Fruit fly (Drosophila melanogaster) whole organism, embryonic: ENCODE measurements around the gene CG8668.

Experiments used
- Adf1 ChIP-seq: fragments of 200-800 bp; sonication (Bioruptor generic); IDR thresholded peaks from 2 replicates; pipeline ENCODE4 v1.3.6; 2022; ENCODE audit warnings: missing biosample characterization, missing genetic modification characterization
- Awh ChIP-seq: fragments of 200-800 bp; sonication (Bioruptor generic); IDR thresholded peaks from 2 replicates; pipeline ENCODE4, ENCODE4 v1.3.6; 2022; ENCODE audit warnings: missing biosample characterization, missing genetic modification characterization
- Bgb ChIP-seq: fragments of 200-800 bp; sonication (Bioruptor generic); IDR thresholded peaks from 2 replicates; pipeline ENCODE4 v1.3.6; 2022; ENCODE audit warnings: missing biosample characterization, missing genetic modification characterization; ENCODE audit not compliant: partially characterized antibody
- CG10267 ChIP-seq: fragments of 200-800 bp; sonication (Bioruptor generic); optimal IDR thresholded peaks from 2 replicates; lab custom pipeline; 2018; ENCODE audit warnings: missing biosample characterization, mild to moderate bottlenecking, missing genetic modification characterization, moderate library complexity
- CG10543 ChIP-seq: fragments of 200-800 bp; sonication (Bioruptor generic); optimal IDR thresholded peaks from 3 replicates; lab custom pipeline; 2017; ENCODE audit warnings: missing biosample characterization, mild to moderate bottlenecking, missing genetic modification characterization, moderate library complexity
- CG12219 ChIP-seq: fragments of 200-800 bp; sonication (Bioruptor generic); optimal IDR thresholded peaks from 3 replicates; lab custom pipeline; 2018; ENCODE audit warnings: missing biosample characterization, mild to moderate bottlenecking, missing genetic modification characterization
- CG12391 ChIP-seq: fragments of 200-800 bp; sonication (Bioruptor generic); optimal IDR thresholded peaks from 3 replicates; lab custom pipeline; 2018; ENCODE audit warnings: missing biosample characterization, mild to moderate bottlenecking, missing genetic modification characterization, moderate library complexity
- CG12659 ChIP-seq: fragments of 200-800 bp; sonication (Bioruptor generic); optimal IDR thresholded peaks from 3 replicates; lab custom pipeline; 2017; ENCODE audit warnings: mild to moderate bottlenecking, missing biosample characterization, missing genetic modification reagents, missing genetic modification characterization
- CG13287 ChIP-seq: fragments of 200-800 bp; sonication (Bioruptor generic); IDR thresholded peaks from 2 replicates; pipeline ENCODE4 v1.3.6; 2022; ENCODE audit warnings: missing biosample characterization, missing genetic modification characterization; ENCODE audit not compliant: partially characterized antibody
- CG13775 ChIP-seq: fragments of 200-800 bp; sonication (Bioruptor generic); optimal IDR thresholded peaks from 3 replicates; lab custom pipeline; 2017; ENCODE audit warnings: missing biosample characterization, mild to moderate bottlenecking, missing genetic modification characterization
- CG14050 ChIP-seq: fragments of 200-800 bp; sonication (Bioruptor generic); IDR thresholded peaks from 3 replicates; pipeline ENCODE4 v1.3.6; 2022; ENCODE audit warnings: missing biosample characterization, missing genetic modification characterization
- CG17802 ChIP-seq: fragments of 200-800 bp; sonication (Bioruptor generic); optimal IDR thresholded peaks from 2 replicates; lab custom pipeline; 2018; ENCODE audit warnings: missing biosample characterization, mild to moderate bottlenecking, missing genetic modification characterization, moderate library complexity
- CG2875 ChIP-seq: fragments of 200-800 bp; sonication (Bioruptor generic); optimal IDR thresholded peaks from 2 replicates; lab custom pipeline; 2017; ENCODE audit warnings: missing biosample characterization, mild to moderate bottlenecking, missing genetic modification characterization, missing genetic modification reagents
- CG6254 ChIP-seq: fragments of 200-800 bp; sonication (Bioruptor generic); optimal IDR thresholded peaks from 3 replicates; lab custom pipeline; 2017; ENCODE audit warnings: mild to moderate bottlenecking, missing biosample characterization, missing genetic modification reagents, missing genetic modification characterization
- CG6854 ChIP-seq: fragments of 200-800 bp; sonication (Bioruptor generic); optimal IDR thresholded peaks from 3 replicates; lab custom pipeline; 2017; ENCODE audit warnings: missing biosample characterization, mild to moderate bottlenecking, missing genetic modification characterization
- CG7839 ChIP-seq: fragments of 200-800 bp; sonication (Bioruptor generic); optimal IDR thresholded peaks from 3 replicates; lab custom pipeline; 2018; ENCODE audit warnings: missing biosample characterization, mild to moderate bottlenecking, missing genetic modification characterization, moderate library complexity
- Dbx ChIP-seq: fragments of 200-800 bp; sonication (Bioruptor generic); IDR thresholded peaks from 3 replicates; pipeline ENCODE4 v1.3.6; 2022; ENCODE audit warnings: missing biosample characterization, missing genetic modification characterization
- Dp ChIP-seq: fragments of 200-800 bp; sonication (Bioruptor generic); optimal IDR thresholded peaks from 2 replicates; lab custom pipeline; 2018; ENCODE audit warnings: missing biosample characterization, mild to moderate bottlenecking, missing genetic modification characterization, moderate library complexity
- HLH54F ChIP-seq: fragments of 200-800 bp; sonication (Bioruptor generic); optimal IDR thresholded peaks from 3 replicates; lab custom pipeline; 2016; ENCODE audit warnings: missing biosample characterization, missing genetic modification characterization
- HLHmδ ChIP-seq: fragments of 200-800 bp; sonication (Bioruptor generic); optimal IDR thresholded peaks from 2 replicates; lab custom pipeline; 2018; ENCODE audit warnings: missing biosample characterization, mild to moderate bottlenecking, missing genetic modification characterization, moderate library complexity
- Hr78 ChIP-seq, 2 experiments: fragments of 200-800 bp in 1 of 2; fragments of >200 bp in 1 of 2; sonication (Bioruptor generic) in 1 of 2; optimal IDR thresholded peaks; 2 replicates each; lab custom pipeline; 2017 to 2019; ENCODE audit warnings: missing biosample characterization in 2 of 2, missing genetic modification characterization in 2 of 2, mild to moderate bottlenecking in 1 of 2, moderate library complexity in 1 of 2
- MBD-R2 ChIP-seq: fragments of 200-800 bp; sonication (Bioruptor generic); IDR thresholded peaks from 2 replicates; pipeline ENCODE4 v1.3.6; 2022; ENCODE audit warnings: missing biosample characterization, missing genetic modification characterization
- NFAT ChIP-seq: fragments of 200-800 bp; sonication (Bioruptor generic); IDR thresholded peaks from 2 replicates; pipeline ENCODE4 v1.3.6; 2022; ENCODE audit warnings: missing biosample characterization, missing genetic modification characterization
- Scr ChIP-seq: fragments of 200-800 bp; sonication (Bioruptor generic); IDR thresholded peaks from 2 replicates; pipeline ENCODE4 v1.3.6; 2022; ENCODE audit warnings: missing biosample characterization, missing genetic modification characterization; ENCODE audit not compliant: partially characterized antibody
- abd-A ChIP-seq: fragments of 200-800 bp; sonication (Bioruptor generic); optimal IDR thresholded peaks from 3 replicates; lab custom pipeline; 2019; ENCODE audit warnings: missing biosample characterization, mild to moderate bottlenecking, missing genetic modification characterization, moderate library complexity
- bsh ChIP-seq, 2 experiments: fragments of 200-800 bp; sonication (Bioruptor generic); optimal IDR thresholded peaks; 2 replicates each; lab custom pipeline; 2017 to 2018; ENCODE audit warnings: mild to moderate bottlenecking in 2 of 2, missing biosample characterization in 2 of 2, missing genetic modification characterization in 2 of 2, moderate library complexity in 1 of 2
- crol ChIP-seq: fragments of 200-800 bp; sonication (Bioruptor generic); IDR thresholded peaks from 2 replicates; pipeline ENCODE4 v1.3.6; 2022; ENCODE audit warnings: missing biosample characterization, missing genetic modification characterization
- danr ChIP-seq: fragments of 200-800 bp; sonication (Bioruptor generic); IDR thresholded peaks from 2 replicates; pipeline ENCODE4 v1.3.6; 2022; ENCODE audit warnings: missing biosample characterization, missing genetic modification characterization
- ftz-f1 ChIP-seq: fragments of 200-800 bp; sonication (Bioruptor generic); optimal IDR thresholded peaks from 2 replicates; lab custom pipeline; 2016; ENCODE audit warnings: missing biosample characterization, missing genetic modification characterization
- fu2 ChIP-seq: fragments of 200-800 bp; sonication (Bioruptor generic); optimal IDR thresholded peaks from 2 replicates; lab custom pipeline; 2016; ENCODE audit warnings: missing biosample characterization, missing genetic modification characterization
- gcm ChIP-seq: fragments of 200-800 bp; sonication (Bioruptor generic); optimal IDR thresholded peaks from 2 replicates; lab custom pipeline; 2019; ENCODE audit warnings: missing biosample characterization, mild to moderate bottlenecking, missing genetic modification characterization, moderate library complexity
- gcm2 ChIP-seq: fragments of 200-800 bp; sonication (Bioruptor generic); optimal IDR thresholded peaks from 2 replicates; lab custom pipeline; 2016; ENCODE audit warnings: missing biosample characterization, missing genetic modification characterization
- her ChIP-seq: fragments of 200-800 bp; sonication (Bioruptor generic); optimal IDR thresholded peaks from 2 replicates; lab custom pipeline; 2016; ENCODE audit warnings: missing biosample characterization, missing genetic modification characterization
- klu ChIP-seq: fragments of 200-800 bp; sonication (Bioruptor generic); IDR thresholded peaks from 2 replicates; pipeline ENCODE4 v1.3.6; 2022; ENCODE audit warnings: missing biosample characterization, missing genetic modification characterization
- kni ChIP-seq: fragments of 200-800 bp; sonication (Bioruptor generic); optimal IDR thresholded peaks from 3 replicates; lab custom pipeline; 2017; ENCODE audit warnings: mild to moderate bottlenecking, missing biosample characterization, missing genetic modification reagents, missing genetic modification characterization
- lmd ChIP-seq: fragments of 200-800 bp; sonication (Bioruptor generic); IDR thresholded peaks from 2 replicates; pipeline ENCODE4 v1.3.6; 2022; ENCODE audit warnings: missing biosample characterization, missing genetic modification characterization
- oc ChIP-seq: fragments of 200-800 bp; sonication (Bioruptor generic); optimal IDR thresholded peaks from 2 replicates; lab custom pipeline; 2018; ENCODE audit warnings: missing biosample characterization, mild to moderate bottlenecking, missing genetic modification characterization, moderate library complexity
- phol ChIP-seq: fragments of 200-800 bp; sonication (Bioruptor generic); optimal IDR thresholded peaks from 3 replicates; lab custom pipeline; 2018; ENCODE audit warnings: missing biosample characterization, mild to moderate bottlenecking, missing genetic modification characterization, moderate library complexity
- psq ChIP-seq: fragments of 200-800 bp; sonication (Bioruptor generic); optimal IDR thresholded peaks from 2 replicates; lab custom pipeline; 2017; ENCODE audit warnings: missing biosample characterization, missing genetic modification characterization
- rib ChIP-seq: fragments of 200-800 bp; sonication (Bioruptor generic); IDR thresholded peaks from 2 replicates; pipeline ENCODE4 v1.3.6; 2022; ENCODE audit warnings: missing biosample characterization, missing genetic modification characterization
- schlank ChIP-seq: fragments of 200-800 bp; sonication (Bioruptor generic); optimal IDR thresholded peaks from 2 replicates; lab custom pipeline; 2018; ENCODE audit warnings: missing biosample characterization, mild to moderate bottlenecking, missing genetic modification characterization
- sim ChIP-seq: fragments of 200-800 bp; sonication (Bioruptor generic); IDR thresholded peaks from 2 replicates; pipeline ENCODE4 v1.3.6; 2022; ENCODE audit warnings: missing biosample characterization, missing genetic modification characterization
- so ChIP-seq: fragments of 200-800 bp; sonication (Bioruptor generic); IDR thresholded peaks from 3 replicates; pipeline ENCODE4 v1.3.6; 2022; ENCODE audit warnings: missing biosample characterization, missing genetic modification characterization
- sqz ChIP-seq: fragments of 200-800 bp; sonication (Bioruptor generic); optimal IDR thresholded peaks from 3 replicates; lab custom pipeline; 2018; ENCODE audit warnings: missing biosample characterization, mild to moderate bottlenecking, missing genetic modification characterization
- sr ChIP-seq: fragments of 200-800 bp; sonication (Bioruptor generic); IDR thresholded peaks from 3 replicates; pipeline ENCODE4 v1.3.6; 2022; ENCODE audit warnings: missing biosample characterization, missing genetic modification characterization
- sug ChIP-seq: fragments of 200-800 bp; optimal IDR thresholded peaks from 2 replicates; lab custom pipeline; 2019; ENCODE audit warnings: missing biosample characterization, mild to moderate bottlenecking, missing genetic modification characterization, moderate library complexity
- zen ChIP-seq: fragments of 200-800 bp; sonication (Bioruptor generic); optimal IDR thresholded peaks from 3 replicates; lab custom pipeline; 2018; ENCODE audit warnings: missing biosample characterization, mild to moderate bottlenecking, missing genetic modification characterization, moderate library complexity
- zfh2 ChIP-seq: fragments of 200-800 bp; sonication (Bioruptor generic); optimal IDR thresholded peaks from 2 replicates; lab custom pipeline; 2016; ENCODE audit warnings: missing biosample characterization, missing genetic modification characterization

CG8668 gene

DNA sequence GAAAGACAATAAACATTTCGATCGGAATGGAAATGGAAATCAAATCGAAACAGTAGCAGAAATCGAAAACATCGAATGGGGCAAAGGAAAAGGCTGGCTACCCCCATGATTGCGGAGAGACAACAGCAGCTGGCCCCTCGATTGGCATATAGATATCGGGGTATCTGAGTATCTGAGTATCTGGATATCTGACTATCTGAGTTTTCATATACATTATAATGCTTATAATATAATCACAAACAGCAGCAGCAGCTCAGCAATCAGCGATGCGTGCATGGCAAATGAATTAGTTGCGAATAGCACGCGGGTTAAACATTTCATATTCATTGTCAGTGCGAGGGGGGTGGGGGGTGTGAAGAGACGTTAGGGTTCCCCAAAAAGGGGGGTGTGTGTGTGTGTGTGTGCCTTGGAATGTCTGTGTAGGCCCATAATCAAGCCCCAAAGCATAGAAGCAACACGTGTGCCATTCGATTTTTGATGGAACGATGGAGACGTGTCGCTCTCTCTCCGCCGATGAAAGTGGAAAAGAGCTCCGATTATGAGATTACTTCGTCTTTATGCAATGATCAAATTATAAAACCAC is 43.9 kb downstream of the CG8668 start (continued):
- TF ChIP-seq abd-A (peak; percentile 22), zfh2 (GFP tag; lab: Kevin White, UChicago) (no peak), sug (no peak), sqz (GFP tag; lab: Kevin White, UChicago) (no peak)

DNA sequence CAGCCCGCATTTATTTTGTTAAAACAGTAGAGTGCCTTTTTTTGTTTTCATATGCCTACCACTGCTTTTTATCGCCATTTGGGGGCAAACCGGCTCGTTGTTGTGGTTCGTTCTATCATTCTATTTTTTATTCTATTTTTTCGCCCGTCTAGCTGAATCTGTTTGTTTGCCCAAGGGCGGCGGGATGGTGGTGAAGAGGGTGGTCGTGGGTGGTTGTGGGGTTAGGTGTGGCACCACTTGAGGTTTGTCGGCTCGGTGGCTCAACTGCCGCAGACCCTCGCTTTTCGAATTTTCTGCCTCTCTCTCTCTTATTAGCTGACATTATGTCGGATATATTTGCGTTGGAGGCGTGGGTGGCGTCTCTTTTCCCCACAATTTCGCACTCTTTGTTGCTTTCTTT is 44.7 kb downstream of the CG8668 start:
- TF ChIP-seq CG2875 (GFP tag; lab: Kevin White, UChicago): no peak
- TF ChIP-seq CG17802 (tag; lab: Kevin White, UChicago): no peak
- no peak for TF ChIP-seq CG6854 (GFP tag; lab: Kevin White, UChicago)
- TF ChIP-seq so (GFP tag; lab: Robert Waterston, UW): no peak
- TF ChIP-seq Bgb: peak; percentile 38; the same call in 1 of the 2 replicates
- no peak for TF ChIP-seq CG12219 (GFP tag; lab: Kevin White, UChicago)
- no peak for TF ChIP-seq danr (GFP tag; lab: Robert Waterston, UW)
- peak; percentile 23; the same call in 1 of the 2 replicates for TF ChIP-seq CG13287 (GFP tag; lab: Robert Waterston, UW)
- TF ChIP-seq gcm (GFP tag; lab: Kevin White, UChicago): peak; percentile 79
- TF ChIP-seq Dbx (GFP tag; lab: Robert Waterston, UW): 0 out of 3 replicates have a peak, but pooled peaks have one; percentile 29
- no peak for TF ChIP-seq lmd
- TF ChIP-seq sug: no peak
- no peak for TF ChIP-seq bsh (GFP tag; optimal IDR thresholded peaks at IDR 0.05; lab: Kevin White, UChicago)
- no peak for TF ChIP-seq HLH54F
- TF ChIP-seq HLHmδ: no peak
- TF ChIP-seq sim: no peak
- TF ChIP-seq Scr: peak; percentile 17; the same call in 1 of the 2 replicates
- no peak for TF ChIP-seq CG12659 (GFP tag; lab: Kevin White, UChicago)
- TF ChIP-seq fu2 (GFP tag; lab: Kevin White, UChicago): no peak
- TF ChIP-seq Dp (GFP tag; lab: Kevin White, UChicago): no peak
- no peak for TF ChIP-seq CG10267 (tag; lab: Kevin White, UChicago)
- peak; percentile 12; the same call in 1 of the 2 replicates for TF ChIP-seq Adf1
- TF ChIP-seq rib (GFP tag; lab: Robert Waterston, UW): peak; percentile 73; the same call in 1 of the 2 replicates
- no peak for TF ChIP-seq MBD-R2
- no peak for TF ChIP-seq CG13775 (GFP tag; lab: Kevin White, UChicago)
- TF ChIP-seq gcm2: no peak
- no peak for TF ChIP-seq CG7839
- TF ChIP-seq crol: peak; percentile 83
- TF ChIP-seq CG10543 (GFP tag; lab: Kevin White, UChicago): peak; percentile 63
- TF ChIP-seq oc (tag; lab: Kevin White, UChicago): no peak
- TF ChIP-seq psq (GFP tag; lab: Kevin White, UChicago): no peak
- TF ChIP-seq klu: peak; percentile 49
- TF ChIP-seq zen: no peak
- TF ChIP-seq Hr78 (GFP tag; optimal IDR thresholded peaks at IDR 0.05; lab: Kevin White, UChicago): no peak
- TF ChIP-seq her (GFP tag; lab: Kevin White, UChicago): no peak
- TF ChIP-seq CG12391 (tag; lab: Kevin White, UChicago): no peak
- TF ChIP-seq sr (GFP tag; lab: Robert Waterston, UW): peak; percentile 79; the same call in 2 of the 3 replicates
- TF ChIP-seq ftz-f1: peak; percentile 69
- TF ChIP-seq phol (tag; lab: Kevin White, UChicago): no peak
- TF ChIP-seq CG14050 (GFP tag; lab: Robert Waterston, UW): no peak
- TF ChIP-seq kni (GFP tag; lab: Kevin White, UChicago): no peak
- TF ChIP-seq CG6254 (GFP tag; lab: Kevin White, UChicago): no peak
- TF ChIP-seq schlank (tag; lab: Kevin White, UChicago): peak; percentile 11
- no peak for TF ChIP-seq Awh (GFP tag; lab: Robert Waterston, UW)
- 0 out of 2 replicates have a peak, but pooled peaks have one; percentile 8 for TF ChIP-seq NFAT (GFP tag; lab: Robert Waterston, UW)
